Worm (Caenorhabditis elegans) whole organism, mixed stage, embryonic: ENCODE measurements around the gene sri-42.
"Not testable (repeated sequence)": the region's sequence is repeated elsewhere in the genome, so short reads cannot be mapped to it uniquely, and the experiment has no call there.

Experiments used
- bed-3 ChIP-seq: fragments of 200-800 bp; sonication (Bioruptor generic); optimal IDR thresholded peaks from 3 replicates; lab custom pipeline; 2018; ENCODE audit warnings: mild to moderate bottlenecking, missing genetic modification characterization, moderate library complexity, missing compliant biosample characterization
- ceh-39 ChIP-seq: fragments of 150-350 bp; optimal IDR thresholded peaks from 2 replicates; lab custom pipeline; 2014; ENCODE audit warnings: missing biosample characterization, missing genetic modification characterization
- ceh-43 ChIP-seq: fragments of 200-800 bp; sonication (Bioruptor generic); optimal IDR thresholded peaks from 2 replicates; lab custom pipeline; 2018; ENCODE audit warnings: mild to moderate bottlenecking, missing genetic modification characterization, moderate library complexity, missing compliant biosample characterization
- ceh-83 ChIP-seq: fragments of 200-800 bp; sonication (Bioruptor generic); optimal IDR thresholded peaks from 2 replicates; lab custom pipeline; 2018; ENCODE audit warnings: mild to moderate bottlenecking, missing genetic modification characterization, missing compliant biosample characterization
- ces-1 ChIP-seq: fragments of 150-350 bp; optimal IDR thresholded peaks from 2 replicates; lab custom pipeline; 2014; ENCODE audit warnings: missing biosample characterization, missing genetic modification reagents, missing genetic modification characterization
- cnd-1 ChIP-seq: fragments of 200-800 bp; sonication (Bioruptor generic); optimal IDR thresholded peaks from 2 replicates; lab custom pipeline; 2018; ENCODE audit warnings: mild to moderate bottlenecking, missing genetic modification characterization, missing compliant biosample characterization
- drap-1 ChIP-seq: fragments of 200-800 bp; sonication (Bioruptor generic); optimal IDR thresholded peaks from 3 replicates; lab custom pipeline; 2018; ENCODE audit warnings: mild to moderate bottlenecking, missing genetic modification characterization, missing compliant biosample characterization
- elt-3 ChIP-seq: fragments of 150-350 bp; optimal IDR thresholded peaks from 2 replicates; lab custom pipeline; 2014; ENCODE audit warnings: missing biosample characterization, missing genetic modification characterization
- ham-2 ChIP-seq: fragments of 200-800 bp; sonication (Bioruptor generic); optimal IDR thresholded peaks from 2 replicates; lab custom pipeline; 2018; ENCODE audit warnings: mild to moderate bottlenecking, missing genetic modification characterization, missing compliant biosample characterization
- lin-32 ChIP-seq: fragments of 200-800 bp; sonication (Bioruptor generic); optimal IDR thresholded peaks from 2 replicates; lab custom pipeline; 2018; ENCODE audit warnings: mild to moderate bottlenecking, missing genetic modification characterization, missing compliant biosample characterization
- lsy-2 ChIP-seq: fragments of 150-350 bp; optimal IDR thresholded peaks from 2 replicates; lab custom pipeline; 2014; ENCODE audit warnings: missing biosample characterization, missing genetic modification characterization
- mep-1 ChIP-seq: fragments of 150-350 bp; optimal IDR thresholded peaks from 2 replicates; lab custom pipeline; 2017; ENCODE audit warnings: missing biosample characterization, missing genetic modification reagents, missing genetic modification characterization, inconsistent platforms
- mls-2 ChIP-seq: sonication (generic microtip); optimal IDR thresholded peaks from 2 replicates; lab custom pipeline; 2016; ENCODE audit warnings: mild to moderate bottlenecking, missing genetic modification characterization, moderate library complexity, missing compliant biosample characterization
- nhr-12 ChIP-seq: fragments of 150-350 bp; optimal IDR thresholded peaks from 2 replicates; lab custom pipeline; 2014; ENCODE audit warnings: missing biosample characterization, missing genetic modification characterization
- nhr-2 ChIP-seq: fragments of 150-350 bp; optimal IDR thresholded peaks from 2 replicates; lab custom pipeline; 2014; ENCODE audit warnings: missing biosample characterization, missing genetic modification characterization
- nhr-237 ChIP-seq: fragments of 150-350 bp; optimal IDR thresholded peaks from 2 replicates; lab custom pipeline; 2014; ENCODE audit warnings: missing biosample characterization, missing genetic modification characterization
- nhr-28 ChIP-seq: fragments of 150-350 bp; optimal IDR thresholded peaks from 2 replicates; lab custom pipeline; 2014; ENCODE audit warnings: missing biosample characterization, missing genetic modification characterization
- nhr-76 ChIP-seq: sonication (generic microtip); optimal IDR thresholded peaks from 2 replicates; lab custom pipeline; 2017; ENCODE audit warnings: missing biosample characterization, missing genetic modification characterization
- pha-4 ChIP-seq: fragments of 150-350 bp; optimal IDR thresholded peaks from 2 replicates; lab custom pipeline; 2018; ENCODE audit warnings: missing biosample characterization, missing genetic modification reagents, missing genetic modification characterization
- sem-2 ChIP-seq: fragments of 200-800 bp; sonication (Bioruptor generic); optimal IDR thresholded peaks from 2 replicates; lab custom pipeline; 2018; ENCODE audit warnings: mild to moderate bottlenecking, missing genetic modification characterization, missing compliant biosample characterization
- snpc-4 ChIP-seq: fragments of 150-350 bp; optimal IDR thresholded peaks from 2 replicates; lab custom pipeline; 2014; ENCODE audit warnings: missing biosample characterization, missing genetic modification characterization
- tbx-8 ChIP-seq: fragments of 200-800 bp; sonication (Bioruptor generic); optimal IDR thresholded peaks from 2 replicates; lab custom pipeline; 2018; ENCODE audit warnings: mild to moderate bottlenecking, missing genetic modification characterization, moderate library complexity, missing compliant biosample characterization
- unc-120 ChIP-seq: sonication (generic microtip); optimal IDR thresholded peaks from 2 replicates; lab custom pipeline; 2017; ENCODE audit warnings: missing genetic modification characterization, missing compliant biosample characterization; ENCODE audit not compliant: poor library complexity, severe bottlenecking
- unc-39 ChIP-seq: fragments of 150-350 bp; optimal IDR thresholded peaks from 2 replicates; lab custom pipeline; 2014; ENCODE audit warnings: missing biosample characterization, missing genetic modification characterization
- unc-62 ChIP-seq: fragments of 150-350 bp; optimal IDR thresholded peaks from 2 replicates; lab custom pipeline; 2014; ENCODE audit warnings: missing biosample characterization, missing genetic modification reagents, missing genetic modification characterization
- zip-8 ChIP-seq: fragments of 150-350 bp; optimal IDR thresholded peaks from 2 replicates; lab custom pipeline; 2014; ENCODE audit warnings: missing biosample characterization, missing genetic modification characterization
- ztf-11 ChIP-seq: fragments of 150-350 bp; optimal IDR thresholded peaks from 2 replicates; lab custom pipeline; 2014; ENCODE audit warnings: missing biosample characterization, missing genetic modification characterization

The sri-42 gene

DNA sequence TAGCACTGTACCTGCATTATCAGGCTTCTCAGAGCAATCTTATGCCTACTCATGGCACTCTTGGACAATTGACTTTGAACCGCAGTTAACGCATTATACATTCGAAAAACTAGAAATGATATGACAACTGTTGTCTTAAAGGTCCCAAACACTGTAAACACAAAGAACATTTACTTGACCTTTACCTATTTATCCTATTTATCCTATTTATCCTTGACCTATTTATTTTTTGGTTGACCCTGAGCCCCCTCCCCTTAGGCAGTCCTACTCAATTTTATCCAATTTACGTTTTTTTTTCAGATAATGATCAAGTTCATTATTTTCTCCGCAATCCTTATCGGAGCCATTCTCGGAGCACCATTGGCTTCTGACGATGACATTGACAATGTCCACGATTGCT, 8.9 kb upstream of the sri-42 start, which contains the start of the genes T10D4.14 and T10D4.19:
T10D4.14 (minus strand) TSS at position 101 of the 400 bp plus-strand sequence.
T10D4.19 (plus strand) TSS at position 304 of the 400 bp plus-strand sequence.
- TF ChIP-seq elt-3 (tag; lab: Kevin White, UChicago) (no peak), mls-2 (tag; lab: Kevin White, UChicago) (no peak), ces-1 (GFP tag; lab: Kevin White, UChicago) (no peak), lsy-2 (tag; lab: Kevin White, UChicago) (no peak), mep-1 (tag; lab: Kevin White, UChicago) (no peak), nhr-237 (tag; lab: Kevin White, UChicago) (no peak), zip-8 (tag; lab: Kevin White, UChicago) (no peak), tbx-8 (GFP tag; lab: Kevin White, UChicago) (no peak), unc-62 (GFP tag; lab: Kevin White, UChicago) (no peak), ham-2 (GFP tag; lab: Kevin White, UChicago) (no peak), cnd-1 (tag; lab: Kevin White, UChicago) (no peak), ceh-83 (GFP tag; lab: Kevin White, UChicago) (no peak), ceh-43 (GFP tag; lab: Kevin White, UChicago) (no peak), pha-4 (tag; lab: Kevin White, UChicago) (no peak), lin-32 (no peak), drap-1 (GFP tag; lab: Kevin White, UChicago) (no peak), nhr-28 (tag; lab: Kevin White, UChicago) (no peak), bed-3 (GFP tag; lab: Kevin White, UChicago) (no peak), unc-39 (tag; lab: Kevin White, UChicago) (no peak)

DNA sequence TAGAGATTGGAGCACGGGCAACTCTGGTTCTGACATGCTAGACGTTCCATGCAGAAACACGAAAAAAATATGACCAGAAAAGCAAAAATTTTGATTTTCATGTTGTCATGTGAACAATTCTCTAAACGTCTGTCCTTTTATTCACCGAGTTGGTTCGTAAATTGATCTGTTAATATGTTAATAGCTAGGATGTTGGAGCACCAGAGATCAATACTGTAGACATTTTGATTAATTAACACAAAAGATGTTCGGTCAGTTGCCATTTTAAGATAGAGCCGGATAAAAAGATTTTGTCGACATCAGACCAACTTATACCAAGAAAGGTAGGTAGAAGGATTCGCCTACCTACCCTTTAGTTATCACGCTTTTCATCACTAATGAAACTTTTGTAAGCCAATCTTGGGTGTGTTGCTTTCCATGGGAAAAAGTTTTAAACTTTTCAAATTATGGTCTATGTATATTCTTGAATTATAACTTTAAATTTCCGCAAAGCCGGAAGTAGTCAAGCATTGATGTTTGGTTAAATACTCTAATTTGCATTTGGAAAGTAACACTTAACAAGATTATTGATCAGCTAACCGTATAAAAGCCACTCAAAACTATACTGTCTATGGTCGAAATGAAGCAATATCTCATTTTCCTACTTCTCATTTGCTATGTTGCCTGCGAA, 6.9 kb upstream of the sri-42 start, which contains the start of the genes T10D4.11 and T10D4.1:
T10D4.11 (minus strand) TSS at position 101 of the 670 bp plus-strand sequence.
T10D4.1 (plus strand) TSS at position 620 of the 670 bp plus-strand sequence.
- no peak for TF ChIP-seq snpc-4 (tag; lab: Kevin White, UChicago)
- TF ChIP-seq unc-120 (tag; lab: Kevin White, UChicago): no peak

DNA sequence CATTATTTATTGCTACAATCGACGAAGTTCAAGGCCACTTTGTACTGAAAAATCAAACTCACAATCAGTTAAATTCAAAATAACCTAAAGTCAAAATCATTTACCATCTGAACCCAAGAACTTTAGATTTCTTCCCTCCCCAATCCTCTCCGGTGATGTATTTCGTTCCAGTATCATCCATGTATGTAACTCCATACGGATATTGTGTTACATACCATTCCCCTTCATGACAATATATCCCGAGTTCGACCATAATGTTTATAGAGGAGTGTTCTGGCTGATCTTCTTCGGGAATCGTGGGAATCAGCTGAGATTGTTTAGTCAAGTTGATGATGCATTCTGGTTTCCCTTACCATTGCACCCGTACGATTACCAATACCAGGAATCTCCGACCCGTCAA, 5.6 kb upstream of the sri-42 start:
- no peak for TF ChIP-seq pha-4 (tag; lab: Kevin White, UChicago)
- no peak for TF ChIP-seq ceh-43 (GFP tag; lab: Kevin White, UChicago)
- no peak for TF ChIP-seq unc-62 (GFP tag; lab: Kevin White, UChicago)
- TF ChIP-seq lsy-2 (tag; lab: Kevin White, UChicago): no peak
- no peak for TF ChIP-seq ztf-11 (tag; lab: Kevin White, UChicago)
- TF ChIP-seq, all 35 proteins: peak for 0

DNA sequence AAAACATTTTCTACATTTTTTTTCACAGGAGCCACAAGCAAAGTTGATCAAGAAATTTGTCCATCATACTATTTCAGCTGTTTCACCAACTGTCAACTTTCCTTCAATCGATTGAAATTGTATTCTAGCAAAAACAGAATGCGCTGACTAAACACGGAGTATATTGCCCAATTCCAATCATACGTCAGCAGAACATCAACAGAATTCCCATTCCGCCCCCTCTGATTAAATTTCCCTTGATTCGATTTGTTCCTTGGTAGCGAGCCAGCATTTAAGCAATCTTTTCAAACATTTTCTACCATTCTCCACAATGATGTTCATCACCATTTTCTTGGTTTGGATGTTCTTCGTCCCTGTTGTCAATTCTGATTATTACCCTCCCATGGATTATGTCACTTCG, 3.1 kb upstream of the sri-42 start, which contains the start of gene T10D4.15:
T10D4.15 (plus strand) TSS at position 301 of the 400 bp plus-strand sequence.
- no peak for TF ChIP-seq unc-39 (tag; lab: Kevin White, UChicago)
- TF ChIP-seq nhr-237 (tag; lab: Kevin White, UChicago): no peak
- TF ChIP-seq snpc-4 (tag; lab: Kevin White, UChicago): no peak
- TF ChIP-seq elt-3 (tag; lab: Kevin White, UChicago): no peak
- TF ChIP-seq ham-2 (GFP tag; lab: Kevin White, UChicago): no peak
- no peak for TF ChIP-seq unc-62 (GFP tag; lab: Kevin White, UChicago)
- no peak for TF ChIP-seq cnd-1 (tag; lab: Kevin White, UChicago)
- TF ChIP-seq nhr-2 (tag; lab: Kevin White, UChicago): no peak
- TF ChIP-seq unc-120 (tag; lab: Kevin White, UChicago): no peak
- no peak for TF ChIP-seq sem-2

DNA sequence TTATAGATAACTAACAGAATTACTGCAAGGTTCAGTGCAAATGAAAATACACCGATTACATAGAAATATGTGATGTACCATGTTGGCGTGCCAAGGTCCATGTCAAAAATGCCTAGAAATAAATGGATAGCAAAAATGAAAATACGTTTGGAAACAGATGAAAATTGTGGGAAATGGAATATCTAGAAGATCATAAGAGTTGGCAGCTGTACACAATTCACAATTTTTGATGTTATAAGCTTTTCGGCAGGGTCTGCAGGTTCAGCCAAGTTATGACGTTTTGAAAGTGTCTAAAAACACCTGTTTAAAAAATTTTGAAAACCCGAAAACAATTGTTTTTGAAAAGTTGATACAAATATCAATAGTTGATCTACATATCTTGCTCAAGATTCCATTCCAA, 1.8 kb upstream of the sri-42 start, which contains the start of gene sri-43:
sri-43 (minus strand) TSS at position 101 of the 400 bp plus-strand sequence.
- TF ChIP-seq sem-2; snpc-4 (tag; lab: Kevin White, UChicago); unc-120 (tag; lab: Kevin White, UChicago): not testable (repeated sequence)

DNA sequence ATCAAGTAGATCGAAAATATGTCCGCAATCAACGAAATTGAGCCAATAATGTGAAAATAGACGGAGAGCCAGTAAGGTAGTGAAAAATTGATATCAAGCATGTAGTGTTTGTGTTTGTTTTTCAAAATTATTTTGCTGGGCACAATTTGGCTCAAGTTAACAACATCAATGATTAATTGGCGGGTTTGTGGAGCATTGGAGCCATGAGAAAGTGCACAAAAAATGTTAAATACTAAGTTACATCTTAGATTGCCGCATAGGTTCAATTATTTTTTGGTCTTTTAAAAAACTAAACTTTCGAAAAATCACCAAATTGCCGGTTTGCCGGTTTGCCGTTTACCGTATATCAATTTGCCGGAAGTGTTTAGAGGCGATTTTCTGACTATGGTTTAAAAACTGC, 5.0 kb downstream of the sri-42 start, which contains the start of gene sri-54:
sri-54 (minus strand) TSS at position 101 of the 400 bp plus-strand sequence.
- no peak for TF ChIP-seq sem-2
- no peak for TF ChIP-seq nhr-76
- no peak for TF ChIP-seq nhr-28 (tag; lab: Kevin White, UChicago)
- TF ChIP-seq lsy-2 (tag; lab: Kevin White, UChicago): no peak
- no peak for TF ChIP-seq unc-120 (tag; lab: Kevin White, UChicago)
- no peak for TF ChIP-seq snpc-4 (tag; lab: Kevin White, UChicago)
- TF ChIP-seq tbx-8 (GFP tag; lab: Kevin White, UChicago): no peak
- TF ChIP-seq mls-2 (tag; lab: Kevin White, UChicago): no peak
- no peak for TF ChIP-seq ceh-39 (tag; lab: Kevin White, UChicago)
- TF ChIP-seq ztf-11 (tag; lab: Kevin White, UChicago): no peak
- TF ChIP-seq cnd-1 (tag; lab: Kevin White, UChicago): no peak
- no peak for TF ChIP-seq ceh-43 (GFP tag; lab: Kevin White, UChicago)
- TF ChIP-seq elt-3 (tag; lab: Kevin White, UChicago): no peak
- TF ChIP-seq zip-8 (tag; lab: Kevin White, UChicago): no peak
- no peak for TF ChIP-seq pha-4 (tag; lab: Kevin White, UChicago)
- no peak for TF ChIP-seq nhr-12 (tag; lab: Kevin White, UChicago)
- TF ChIP-seq, all 35 proteins: peak for 0
